Fruit fly (Drosophila melanogaster) whole organism, wandering third instar larva: ENCODE data around the gene CG14221.
A peak's percentile ranks its signal among the peaks of the same experiment; 100 is the strongest.

Experiments
- Abd-B ChIP-seq: fragments of >200 bp; optimal IDR thresholded peaks from 2 replicates; lab custom pipeline; 2017; ENCODE audit warnings: missing biosample characterization, missing genetic modification characterization
- CG32264 ChIP-seq: fragments of 200-800 bp; sonication (Bioruptor generic); optimal IDR thresholded peaks from 2 replicates; lab custom pipeline; 2016; ENCODE audit warnings: missing biosample characterization, missing genetic modification characterization
- Dif ChIP-seq: fragments of 200-275, 200-300 bp; sonication (Bioruptor generic); optimal IDR thresholded peaks from 2 replicates; lab custom pipeline; 2018; ENCODE audit warnings: missing biosample characterization, missing genetic modification characterization; ENCODE audit not compliant: partially characterized antibody
- GATAd ChIP-seq: sonication (Bioruptor generic); optimal IDR thresholded peaks from 2 replicates; lab custom pipeline; 2016; ENCODE audit warnings: missing biosample characterization, missing genetic modification characterization
- HLH106 ChIP-seq: fragments of 200-800 bp; optimal IDR thresholded peaks from 3 replicates; lab custom pipeline; 2019; ENCODE audit warnings: missing biosample characterization, mild to moderate bottlenecking, missing genetic modification characterization, moderate library complexity
- Hr83 ChIP-seq: fragments of 200-300 bp; sonication (Bioruptor generic); optimal IDR thresholded peaks from 2 replicates; lab custom pipeline; 2016; ENCODE audit warnings: missing biosample characterization, mild to moderate bottlenecking, missing genetic modification characterization, moderate library complexity; ENCODE audit not compliant: poor library complexity, severe bottlenecking
- Mio ChIP-seq: sonication (Bioruptor generic); optimal IDR thresholded peaks from 2 replicates; lab custom pipeline; 2016; ENCODE audit warnings: missing biosample characterization, missing genetic modification characterization
- Myc ChIP-seq: fragments of >200 bp; optimal IDR thresholded peaks from 2 replicates; lab custom pipeline; 2017
- N ChIP-seq: fragments of >200 bp; optimal IDR thresholded peaks from 2 replicates; lab custom pipeline; 2018; ENCODE audit warnings: missing biosample characterization, missing external identifiers, missing genetic modification characterization
- OdsH ChIP-seq: fragments of 200-800 bp; sonication (Bioruptor generic); optimal IDR thresholded peaks from 2 replicates; lab custom pipeline; 2016; ENCODE audit warnings: missing biosample characterization, mild to moderate bottlenecking, missing genetic modification characterization
- Rel ChIP-seq, 2 experiments: fragments of 200-800 bp; sonication (Bioruptor generic) in 1 of 2; optimal IDR thresholded peaks; 2 replicates in 1 of 2; 3 replicates in 1 of 2; lab custom pipeline; 2016 to 2019; ENCODE audit warnings: mild to moderate bottlenecking in 2 of 2, missing biosample characterization in 2 of 2, missing genetic modification characterization in 2 of 2, moderate library complexity in 1 of 2
- Sp1 ChIP-seq: fragments of 200-800 bp; sonication (Bioruptor generic); optimal IDR thresholded peaks from 3 replicates; lab custom pipeline; 2019; ENCODE audit warnings: missing biosample characterization, mild to moderate bottlenecking, missing genetic modification characterization, moderate library complexity
- Vsx2 ChIP-seq: fragments of 200-300, 225-300 bp; sonication (Bioruptor generic); optimal IDR thresholded peaks from 2 replicates; lab custom pipeline; 2018; ENCODE audit warnings: missing biosample characterization, missing genetic modification characterization; ENCODE audit not compliant: partially characterized antibody
- br ChIP-seq: fragments of 200-800 bp; sonication (Bioruptor generic); optimal IDR thresholded peaks from 2 replicates; lab custom pipeline; 2016; ENCODE audit warnings: missing biosample characterization, missing genetic modification characterization
- brk ChIP-seq: fragments of 200-800 bp; sonication (Bioruptor generic); optimal IDR thresholded peaks from 2 replicates; lab custom pipeline; 2016; ENCODE audit warnings: missing biosample characterization, mild to moderate bottlenecking, missing genetic modification characterization
- dl ChIP-seq, 2 experiments: fragments of 175-275, 200-275 bp in 1 of 2; fragments of 200-275 bp in 1 of 2; sonication (Bioruptor generic); optimal IDR thresholded peaks; lab custom pipeline; 2018; ENCODE audit warnings: mild to moderate bottlenecking in 2 of 2, missing biosample characterization in 2 of 2, missing genetic modification characterization in 2 of 2, moderate library complexity in 2 of 2; ENCODE audit not compliant: partially characterized antibody in 2 of 2, insufficient read depth in 1 of 2
- dmrt93B ChIP-seq: fragments of 200-800 bp; sonication (Bioruptor generic); optimal IDR thresholded peaks from 2 replicates; lab custom pipeline; 2018; ENCODE audit warnings: missing biosample characterization, mild to moderate bottlenecking, missing genetic modification characterization
- dsf ChIP-seq: sonication (Bioruptor generic); optimal IDR thresholded peaks from 2 replicates; lab custom pipeline; 2016; ENCODE audit warnings: missing biosample characterization, missing genetic modification characterization, borderline replicate concordance
- ey ChIP-seq: fragments of 200-800 bp; sonication (Bioruptor generic); optimal IDR thresholded peaks from 2 replicates; lab custom pipeline; 2016; ENCODE audit warnings: missing biosample characterization, missing genetic modification characterization
- foxo ChIP-seq, 2 experiments: fragments of 200-800 bp; sonication (Bioruptor generic); optimal IDR thresholded peaks; 2 replicates in 1 of 2; 3 replicates in 1 of 2; lab custom pipeline; 2016 to 2017; ENCODE audit warnings: missing biosample characterization in 2 of 2, missing genetic modification characterization in 2 of 2
- fru ChIP-seq: fragments of 200-800 bp; sonication (Bioruptor generic); optimal IDR thresholded peaks from 3 replicates; lab custom pipeline; 2016; ENCODE audit warnings: missing biosample characterization, mild to moderate bottlenecking, missing genetic modification characterization
- h ChIP-seq: fragments of 200-800 bp; sonication (Bioruptor generic); optimal IDR thresholded peaks from 3 replicates; lab custom pipeline; 2016; ENCODE audit warnings: missing biosample characterization, mild to moderate bottlenecking, missing genetic modification characterization
- lola ChIP-seq: fragments of >200 bp; optimal IDR thresholded peaks from 2 replicates; lab custom pipeline; 2017; ENCODE audit warnings: missing biosample characterization, missing genetic modification characterization
- psq ChIP-seq: fragments of 200-800 bp; sonication (Bioruptor generic); optimal IDR thresholded peaks from 3 replicates; lab custom pipeline; 2017; ENCODE audit warnings: missing biosample characterization, mild to moderate bottlenecking, missing genetic modification characterization, moderate library complexity
- rgr ChIP-seq: fragments of 200-800 bp; sonication (Bioruptor generic); optimal IDR thresholded peaks from 3 replicates; lab custom pipeline; 2016; ENCODE audit warnings: missing biosample characterization, mild to moderate bottlenecking, missing genetic modification characterization
- sage ChIP-seq: fragments of 200-800 bp; sonication (Bioruptor generic); optimal IDR thresholded peaks from 2 replicates; lab custom pipeline; 2016; ENCODE audit warnings: missing biosample characterization, mild to moderate bottlenecking, missing genetic modification characterization
- sv ChIP-seq: fragments of 200-800 bp; sonication (Bioruptor generic); optimal IDR thresholded peaks from 3 replicates; lab custom pipeline; 2016; ENCODE audit warnings: missing biosample characterization, missing genetic modification characterization
- tai ChIP-seq: sonication (Bioruptor generic); optimal IDR thresholded peaks from 2 replicates; lab custom pipeline; 2016; ENCODE audit warnings: missing biosample characterization, missing genetic modification characterization
- usp ChIP-seq: fragments of >200 bp; optimal IDR thresholded peaks from 2 replicates; lab custom pipeline; 2017; ENCODE audit warnings: missing biosample characterization, missing genetic modification characterization
- woc ChIP-seq: sonication (Bioruptor generic); optimal IDR thresholded peaks from 2 replicates; lab custom pipeline; 2016; ENCODE audit warnings: missing biosample characterization, mild to moderate bottlenecking, missing genetic modification characterization

CG14221 gene

DNA sequence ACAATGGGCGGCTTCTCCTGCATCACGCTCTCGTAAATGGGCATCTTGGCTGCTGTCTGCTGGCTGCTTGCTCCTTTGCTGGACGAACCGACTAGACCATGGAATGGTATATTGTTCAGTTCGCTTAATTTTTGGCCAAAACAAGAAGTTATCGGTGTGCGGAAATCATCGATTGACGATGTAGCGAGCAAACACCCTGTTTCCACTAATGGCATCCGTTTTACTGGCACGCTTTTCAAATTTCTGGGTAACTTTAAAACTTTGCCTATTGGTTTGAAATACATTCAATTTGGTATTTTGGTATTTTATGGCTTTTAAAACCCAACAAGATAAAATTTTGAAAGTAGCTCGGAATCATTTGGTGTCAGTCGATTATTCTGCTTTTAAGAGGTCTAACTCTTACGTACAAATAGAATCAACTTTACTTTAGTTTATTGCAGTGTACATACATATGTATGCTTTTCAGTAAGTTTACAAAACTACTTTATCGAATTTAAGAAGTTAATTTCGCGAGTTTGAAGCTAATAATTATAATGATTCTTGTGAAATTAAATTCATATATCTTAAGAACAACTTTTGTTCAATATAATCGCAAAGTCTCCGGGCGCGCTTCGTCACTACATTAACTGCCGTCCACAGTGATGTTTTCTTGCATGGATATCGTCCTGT is 25.0 kb upstream of the CG14221 start, which contains the start of gene Arp10:
Arp10 (minus strand) TSS at position 304 of the 669 bp plus-strand sequence.
- TF ChIP-seq rgr (no peak), usp (GFP tag; lab: Kevin White, UChicago) (no peak), HLH106 (tag; lab: Kevin White, UChicago) (peak; percentile 25), fru (GFP tag; lab: Kevin White, UChicago) (no peak), Abd-B (GFP tag; lab: Kevin White, UChicago) (no peak), h (GFP tag; lab: Kevin White, UChicago) (peak; percentile 11), Hr83 (GFP tag; lab: Kevin White, UChicago) (no peak), GATAd (no peak), Dif (GFP tag; lab: Kevin White, UChicago) (no peak), Sp1 (GFP tag; lab: Kevin White, UChicago) (peak; percentile 5), sage (GFP tag; lab: Kevin White, UChicago) (no peak), N (GFP tag; lab: Kevin White, UChicago) (peak; percentile 87)

DNA sequence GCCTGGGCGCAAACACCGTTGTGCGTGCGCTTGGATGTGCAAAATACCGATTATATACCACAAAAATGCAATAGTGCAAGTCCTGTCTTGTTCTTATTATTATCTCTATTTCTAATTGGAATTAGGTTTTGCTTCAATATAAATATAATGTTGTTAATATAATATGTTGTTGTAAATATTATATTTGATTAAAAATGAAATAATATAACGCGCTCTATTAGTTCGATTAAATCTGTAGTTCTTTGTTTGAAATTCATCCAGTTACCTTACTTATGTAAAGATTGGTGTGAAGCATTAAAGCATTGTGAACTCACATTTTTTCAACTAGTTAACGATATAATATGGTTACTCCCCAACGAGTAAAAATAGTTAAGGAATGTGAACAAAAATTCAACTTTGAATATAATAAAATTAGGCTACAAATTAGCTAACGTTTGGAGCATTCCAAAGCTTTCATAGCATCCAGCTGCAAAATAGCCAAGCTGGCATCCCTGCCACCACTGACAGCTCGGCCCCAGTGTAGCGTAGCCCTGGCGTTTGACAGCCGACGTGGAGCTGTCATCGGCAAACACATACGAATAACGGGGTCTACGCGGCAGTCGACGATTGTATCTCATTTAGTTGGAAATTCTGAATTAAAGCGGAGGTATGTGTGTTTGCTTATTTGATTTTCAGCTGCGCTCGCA is 21.9 kb upstream of the CG14221 start, which contains the start of the genes CG12237 and Sec61gamma:
CG12237 (minus strand) TSS at position 51 of the 686 bp plus-strand sequence.
Sec61gamma (plus strand) TSS at position 509 of the 686 bp plus-strand sequence.
- TF ChIP-seq lola (no peak), Rel (GFP tag; optimal IDR thresholded peaks at IDR 0.05; lab: Kevin White, UChicago) (no peak), Rel (tag; optimal IDR thresholded peaks at IDR 0.05; lab: Kevin White, UChicago) (peak; percentile 49), Hr83 (GFP tag; lab: Kevin White, UChicago) (no peak), ey (no peak), dsf (GFP tag; lab: Kevin White, UChicago) (no peak), CG32264 (GFP tag; lab: Kevin White, UChicago) (no peak), Vsx2 (GFP tag; lab: Kevin White, UChicago) (no peak), dl (GFP tag; optimal IDR thresholded peaks at IDR 0.05; lab: Kevin White, UChicago; ENCODE audit: insufficient read depth in 1 of 2, partially characterized antibody in 2 of 2) (no peak), Myc (lab: Kevin White, UChicago) (peak; percentile 94), OdsH (GFP tag; lab: Kevin White, UChicago) (no peak), woc (GFP tag; lab: Kevin White, UChicago) (peak; percentile 74), tai (no peak), Sp1 (GFP tag; lab: Kevin White, UChicago) (peak; percentile 45), rgr (no peak), Mio (GFP tag; lab: Kevin White, UChicago) (no peak), br (GFP tag; lab: Kevin White, UChicago) (no peak), dmrt93B (GFP tag; lab: Kevin White, UChicago) (no peak), N (GFP tag; lab: Kevin White, UChicago) (no peak), sv (peak; percentile 8), Dif (GFP tag; lab: Kevin White, UChicago) (peak; percentile 46)

DNA sequence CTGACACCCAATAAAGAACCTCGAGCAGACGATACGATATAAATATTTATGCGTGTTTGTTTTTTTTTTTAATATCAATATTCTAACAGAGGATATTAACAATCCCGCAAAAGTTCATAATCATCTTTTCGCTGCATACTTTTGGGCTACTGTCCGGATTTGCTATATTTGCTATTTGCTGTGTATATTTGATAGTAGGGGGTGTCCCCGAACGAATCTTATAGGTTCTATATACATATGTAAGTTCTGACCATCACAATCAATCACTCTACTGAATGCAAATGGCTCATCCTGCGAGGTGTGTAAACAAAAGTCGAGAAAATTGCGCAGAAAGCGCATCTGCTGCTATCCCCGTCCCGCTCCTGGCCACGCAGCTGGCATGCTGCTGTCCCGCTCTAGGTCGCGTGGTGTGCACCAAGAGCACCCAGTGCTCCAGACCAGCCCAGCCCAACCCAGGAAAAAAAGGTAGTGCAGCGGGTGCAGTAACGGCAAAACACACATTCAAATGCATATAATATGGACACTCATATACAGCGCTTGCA is 19.7 kb upstream of the CG14221 start:
- TF ChIP-seq lola (no peak), Myc (lab: Kevin White, UChicago) (peak; percentile 50), foxo (GFP tag; optimal IDR thresholded peaks at IDR 0.05; lab: Kevin White, UChicago) (no peak), Rel (GFP tag; optimal IDR thresholded peaks at IDR 0.05; lab: Kevin White, UChicago) (no peak), Rel (tag; optimal IDR thresholded peaks at IDR 0.05; lab: Kevin White, UChicago) (peak; percentile 98)

DNA sequence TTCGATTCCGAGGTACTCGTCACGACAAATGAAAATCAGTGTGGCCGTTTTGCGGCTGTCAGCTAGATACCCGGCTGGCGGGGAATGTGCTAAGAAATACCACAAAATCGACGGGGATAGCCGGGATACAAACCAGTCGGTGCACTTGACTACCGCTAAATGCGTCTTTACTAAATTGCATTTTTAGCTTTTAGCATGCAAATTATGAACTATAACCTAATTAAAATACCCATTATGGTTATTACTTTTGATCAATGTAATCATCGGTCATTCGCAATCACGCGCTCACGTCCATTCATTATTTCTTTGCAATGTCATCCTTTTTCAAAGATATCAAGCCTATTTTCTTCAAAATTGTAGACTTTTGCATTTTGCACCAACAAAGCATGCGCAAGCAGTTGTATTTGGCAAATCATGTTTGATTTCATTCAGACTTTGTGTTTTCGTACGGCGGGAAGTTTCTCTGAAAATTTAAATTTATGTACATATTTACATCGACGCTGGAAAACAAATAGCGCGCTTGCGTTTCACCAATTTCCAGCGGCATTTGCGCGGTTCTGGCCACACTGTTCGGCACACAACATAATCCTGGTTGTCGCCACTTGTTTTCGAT is 17.4 kb upstream of the CG14221 start, which contains the start of gene Rcd-1:
Rcd-1 (plus strand) TSS at position 440 of the 613 bp plus-strand sequence.
- TF ChIP-seq Rel (GFP tag; optimal IDR thresholded peaks at IDR 0.05; lab: Kevin White, UChicago) (no peak), Rel (tag; optimal IDR thresholded peaks at IDR 0.05; lab: Kevin White, UChicago) (no peak), sv (no peak), brk (GFP tag; lab: Kevin White, UChicago) (no peak), h (GFP tag; lab: Kevin White, UChicago) (no peak), N (GFP tag; lab: Kevin White, UChicago) (no peak), psq (GFP tag; lab: Kevin White, UChicago) (no peak), ey (no peak)
